Worm (Caenorhabditis elegans): Measurements from ENCODE around the gene sru-17.
A peak's percentile ranks its signal among the peaks of the same experiment; 100 is the strongest.

sru-17 gene

DNA sequence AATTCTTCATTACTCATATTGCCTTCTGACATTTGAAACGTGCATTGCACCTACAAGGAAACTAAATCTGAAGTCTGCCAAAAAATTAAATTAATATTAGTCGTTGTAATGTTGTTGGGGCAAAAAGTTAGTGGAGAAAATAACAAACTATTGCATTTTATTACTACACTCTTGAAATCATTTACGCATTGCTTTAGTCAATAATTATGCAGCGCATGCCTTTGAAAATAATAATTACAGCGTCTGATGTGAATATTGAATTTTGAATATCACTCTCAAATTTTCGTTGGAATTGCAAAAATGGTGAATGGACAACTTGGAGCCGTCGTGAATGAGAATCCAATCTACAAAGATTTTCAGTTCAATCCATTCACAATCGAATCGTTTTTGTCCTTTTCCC is 7.3 kb upstream of the sru-17 start, which contains the start of gene sru-19:
Gene sru-19, plus strand, starts transcription at position 301 of the 400 bp plus-strand sequence.
- TF ChIP-seq lim-7 (GFP tag; IDR thresholded peaks at IDR 0.05) (no peak), mdl-1 (tag; optimal IDR thresholded peaks at IDR 0.05) (no peak), rbr-2 (tag; optimal IDR thresholded peaks at IDR 0.05) (no peak)

DNA sequence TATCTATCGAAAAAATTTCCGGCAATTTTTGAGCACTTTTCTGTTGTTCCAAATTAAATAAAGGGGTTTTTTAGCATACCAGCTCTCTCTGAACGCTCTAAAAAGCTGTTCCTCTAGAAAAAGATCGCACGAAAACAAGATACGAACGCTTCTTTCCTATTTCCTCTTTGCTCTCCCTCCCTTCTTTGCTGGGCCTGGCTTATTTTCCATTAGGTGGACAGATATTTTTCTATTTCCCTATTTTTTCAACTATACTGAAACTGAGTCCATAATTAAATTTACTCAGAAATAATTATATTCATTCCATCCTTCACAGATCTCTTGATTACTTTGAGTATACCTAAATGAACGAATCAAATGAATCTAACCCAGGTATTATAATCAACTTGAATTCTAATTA is 3.5 kb upstream of the sru-17 start, which contains the start of gene sru-18:
Gene sru-18, plus strand, starts transcription at position 301 of the 400 bp plus-strand sequence.
- no peak for TF ChIP-seq zag-1 (tag; optimal IDR thresholded peaks at IDR 0.05)
- no peak for TF ChIP-seq set-16 (GFP tag; IDR thresholded peaks at IDR 0.05)
- no peak for TF ChIP-seq lsy-2 (tag; optimal IDR thresholded peaks at IDR 0.05)
- TF ChIP-seq mxl-2 (GFP tag; conservative IDR thresholded peaks at IDR 0.05) = no peak
- TF ChIP-seq nhr-10 (tag; optimal IDR thresholded peaks at IDR 0.05) = no peak
- no peak for TF ChIP-seq Y105C5A.15 (GFP tag; IDR thresholded peaks at IDR 0.05)
- TF ChIP-seq mdl-1 (tag; optimal IDR thresholded peaks at IDR 0.05) = no peak
- no peak for TF ChIP-seq daf-16 (GFP tag; optimal IDR thresholded peaks at IDR 0.05)
- TF ChIP-seq daf-16 (tag; optimal IDR thresholded peaks at IDR 0.05) = no peak
- no peak for TF ChIP-seq F37D6.2 (tag; optimal IDR thresholded peaks at IDR 0.05)
- TF ChIP-seq ceh-62 (tag; optimal IDR thresholded peaks at IDR 0.05) = no peak
- no peak for TF ChIP-seq pqm-1 (tag; optimal IDR thresholded peaks at IDR 0.05)

DNA sequence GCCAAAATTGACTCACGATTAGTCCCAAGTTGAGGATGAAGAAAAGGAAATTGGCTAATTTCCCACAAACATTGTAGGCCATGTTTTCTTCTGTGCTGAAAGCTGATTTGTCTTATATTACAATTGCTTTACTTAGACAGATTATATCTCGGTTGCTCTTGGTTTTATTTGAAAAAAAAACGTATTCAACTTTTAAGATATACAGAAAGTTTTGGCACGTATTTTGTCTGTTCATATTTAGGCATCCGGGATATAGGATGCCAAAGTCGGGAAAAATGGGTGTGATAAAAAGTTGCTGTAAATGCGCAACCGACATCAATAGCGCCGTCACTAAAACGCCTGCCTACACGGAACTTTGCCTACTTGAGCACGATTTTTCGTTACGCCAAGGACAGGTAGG is 14.7 kb downstream of the sru-17 start, which contains the start of gene tsp-4:
Gene tsp-4, minus strand, starts transcription at position 101 of the 400 bp plus-strand sequence.
- peak in 1 of 2 experiments; percentile 16 for TF ChIP-seq unc-62 (GFP tag; optimal IDR thresholded peaks at IDR 0.05 in 1 of 2)
- no peak for TF ChIP-seq unc-62 (tag; optimal IDR thresholded peaks at IDR 0.05)
- TF ChIP-seq Y5F2A.4 (GFP tag; optimal IDR thresholded peaks at IDR 0.05) = no peak
- no peak for TF ChIP-seq zfp-3 (GFP tag; conservative IDR thresholded peaks at IDR 0.05)

DNA sequence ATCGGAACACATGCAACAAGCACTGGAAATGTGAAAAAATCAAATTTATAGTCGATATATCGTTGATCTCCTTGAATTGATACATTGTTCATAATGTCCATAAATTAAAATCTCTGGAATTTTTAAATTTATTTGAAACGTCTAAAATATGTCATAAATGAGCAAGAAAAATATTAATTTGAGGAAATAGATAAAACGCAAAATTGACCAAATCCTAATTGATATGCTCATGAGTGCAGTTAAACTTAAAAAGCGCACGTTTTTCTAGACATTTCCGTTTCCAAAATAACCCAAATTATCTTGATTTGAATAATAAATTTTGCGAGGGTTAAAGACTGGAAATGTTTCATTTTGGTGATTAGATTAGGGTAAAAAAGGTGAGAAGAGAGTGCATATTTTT is 17.0 kb downstream of the sru-17 start, which contains the start of gene sru-13:
Gene sru-13, minus strand, starts transcription at position 101 of the 400 bp plus-strand sequence.
- TF ChIP-seq aha-1 (tag) (peak; percentile 75), set-16 (GFP tag; IDR thresholded peaks at IDR 0.05) (no peak)

DNA sequence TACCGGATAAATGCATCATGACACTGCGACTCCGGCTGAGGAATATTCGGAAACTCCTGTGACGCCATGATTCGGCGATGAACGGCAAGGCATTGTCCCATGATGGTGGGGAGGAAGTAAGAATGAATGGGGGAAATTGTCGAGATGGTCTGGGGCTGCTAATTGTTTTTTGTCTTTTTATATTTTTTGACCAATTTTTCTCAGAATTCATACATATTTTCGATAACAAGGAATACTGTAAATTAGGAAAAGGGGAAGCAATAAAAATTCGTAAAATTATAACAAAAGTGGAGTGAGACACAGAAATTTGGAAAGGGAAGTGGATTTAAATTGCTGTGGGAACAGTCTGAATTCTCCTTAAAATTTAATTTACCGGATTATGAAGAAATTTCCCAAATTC is 19.9 kb downstream of the sru-17 start, which contains the start of gene eak-4:
Gene eak-4, minus strand, starts transcription at position 101 of the 400 bp plus-strand sequence.
- no peak for TF ChIP-seq ztf-7 (tag; optimal IDR thresholded peaks at IDR 0.05)
- TF ChIP-seq R02D3.7 (tag; optimal IDR thresholded peaks at IDR 0.05) = no peak
- no peak for TF ChIP-seq fos-1 (tag; optimal IDR thresholded peaks at IDR 0.05)
- TF ChIP-seq unc-62 (GFP tag; optimal IDR thresholded peaks at IDR 0.05 in 1 of 2) = peak in 1 of 2 experiments; percentile 58
- no peak for TF ChIP-seq unc-62 (tag; optimal IDR thresholded peaks at IDR 0.05)

DNA sequence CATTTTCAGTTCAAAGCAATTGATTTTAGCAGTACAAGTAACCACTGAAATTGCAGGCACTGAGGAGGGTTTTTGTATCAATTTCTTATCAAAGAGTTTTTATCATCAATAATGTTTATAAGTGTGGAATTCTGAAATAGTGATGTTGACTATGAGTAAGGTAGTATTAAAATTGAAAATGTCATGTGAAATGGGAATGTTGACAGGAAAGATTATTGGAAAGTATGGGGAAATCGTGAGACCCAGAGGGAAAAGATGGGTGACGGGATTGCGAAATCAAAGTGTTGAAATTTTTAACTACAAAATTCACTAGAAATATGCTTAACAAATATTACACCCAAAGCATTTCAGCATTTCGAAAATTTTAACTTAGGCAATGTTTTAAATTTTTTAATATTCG is 21.7 kb downstream of the sru-17 start, which contains the start of gene F53B2.8:
Gene F53B2.8, minus strand, starts transcription at position 180 of the 400 bp plus-strand sequence.
- no peak for TF ChIP-seq skn-1 (tag; optimal IDR thresholded peaks at IDR 0.05)
- TF ChIP-seq T20F7.1 (GFP tag; optimal IDR thresholded peaks at IDR 0.05) = peak; percentile 50
- TF ChIP-seq snpc-1.2 (GFP tag; IDR thresholded peaks at IDR 0.05) = no peak
- TF ChIP-seq pha-4 (GFP tag; IDR thresholded peaks at IDR 0.05) = no peak
- no peak for TF ChIP-seq pha-4 (tag; optimal IDR thresholded peaks at IDR 0.05)
- TF ChIP-seq nhr-41 (GFP tag; IDR thresholded peaks at IDR 0.05) = no peak
- no peak for TF ChIP-seq ceh-44 (GFP tag; IDR thresholded peaks at IDR 0.05)
- TF ChIP-seq zip-11 (GFP tag; IDR thresholded peaks at IDR 0.05) = no peak
- TF ChIP-seq ZK546.5 (tag; optimal IDR thresholded peaks at IDR 0.05) = no peak
- no peak for TF ChIP-seq madf-5 (GFP tag; IDR thresholded peaks at IDR 0.05)
- TF ChIP-seq Y75B8A.6 (GFP tag; IDR thresholded peaks at IDR 0.05) = no peak
- peak; percentile 88 for TF ChIP-seq pqm-1 (tag; optimal IDR thresholded peaks at IDR 0.05)
- no peak for TF ChIP-seq saeg-2 (GFP tag; IDR thresholded peaks at IDR 0.05)
- TF ChIP-seq hlh-11 (tag; optimal IDR thresholded peaks at IDR 0.05) = peak; percentile 75
- no peak for TF ChIP-seq tag-97 (GFP tag; IDR thresholded peaks at IDR 0.05)
- TF ChIP-seq F37D6.2 (tag; optimal IDR thresholded peaks at IDR 0.05) = no peak
- TF ChIP-seq Y5F2A.4 (GFP tag; optimal IDR thresholded peaks at IDR 0.05) = no peak
- no peak for TF ChIP-seq lin-13 (GFP tag; optimal IDR thresholded peaks at IDR 0.05)
- TF ChIP-seq zag-1 (tag; optimal IDR thresholded peaks at IDR 0.05) = no peak
- TF ChIP-seq ZK337.2 (GFP tag; IDR thresholded peaks at IDR 0.05) = no peak
- TF ChIP-seq zfp-2 (tag; optimal IDR thresholded peaks at IDR 0.05) = no peak
- no peak for TF ChIP-seq lim-7 (GFP tag; IDR thresholded peaks at IDR 0.05)
- peak; percentile 67 for TF ChIP-seq hlh-30 (tag; optimal IDR thresholded peaks at IDR 0.05; ENCODE audit: insufficient read depth)
- no peak for TF ChIP-seq gei-8 (GFP tag; optimal IDR thresholded peaks at IDR 0.05)
- TF ChIP-seq lin-15B (tag; optimal IDR thresholded peaks at IDR 0.05) = no peak
- TF ChIP-seq nhr-111 (GFP tag; optimal IDR thresholded peaks at IDR 0.05) = no peak

Data from whole organism, L4 larva.